Worm (Caenorhabditis elegans) whole organism, young adult: ENCODE measurements around the gene unc-70.
A peak's percentile ranks its signal among the peaks of the same experiment; 100 is the strongest.

Experiments
- B0336.3 ChIP-seq: fragments of 200-800 bp; sonication (Bioruptor generic); IDR thresholded peaks from 2 replicates; pipeline ENCODE4 v1.3.6; 2022; ENCODE audit warnings: missing genetic modification characterization, missing compliant biosample characterization
- C06A6.2 ChIP-seq: fragments of 200-800 bp; sonication (Bioruptor generic); conservative IDR thresholded peaks from 2 replicates; pipeline ENCODE4 v1.3.6; 2022; ENCODE audit warnings: missing genetic modification characterization, missing compliant biosample characterization
- F33H1.4 ChIP-seq: fragments of 200-800 bp; sonication (Bioruptor generic); IDR thresholded peaks from 2 replicates; pipeline ENCODE4 v1.3.6; 2022; ENCODE audit warnings: missing genetic modification reagents, missing genetic modification characterization, missing compliant biosample characterization
- F37B4.10 ChIP-seq: fragments of 200-800 bp; sonication (Bioruptor generic); IDR thresholded peaks from 2 replicates; pipeline ENCODE4 v1.3.6; 2022; ENCODE audit warnings: missing genetic modification characterization, missing compliant biosample characterization
- F55B11.4 ChIP-seq: sonication (generic microtip); optimal IDR thresholded peaks from 2 replicates; lab custom pipeline; 2016; ENCODE audit warnings: missing compliant biosample characterization, missing genetic modification characterization, borderline replicate concordance; ENCODE audit not compliant: insufficient read depth
- T26A5.8 ChIP-seq: sonication (generic microtip); optimal IDR thresholded peaks from 2 replicates; lab custom pipeline; 2016; ENCODE audit warnings: missing genetic modification characterization, missing compliant biosample characterization
- Y53F4B.3 ChIP-seq: fragments of 200-800 bp; sonication (Bioruptor generic); IDR thresholded peaks from 2 replicates; pipeline ENCODE4 v1.3.6; 2022; ENCODE audit warnings: missing genetic modification reagents, missing genetic modification characterization, missing compliant biosample characterization
- Y56A3A.18 ChIP-seq: fragments of 200-800 bp; sonication (Bioruptor generic); IDR thresholded peaks from 2 replicates; pipeline ENCODE4 v1.3.6; 2022; ENCODE audit warnings: missing genetic modification reagents, missing genetic modification characterization, missing compliant biosample characterization
- Y79H2A.3 ChIP-seq: fragments of 200-800 bp; sonication (Bioruptor generic); conservative IDR thresholded peaks from 2 replicates; pipeline ENCODE4 v1.3.6; 2022; ENCODE audit warnings: missing genetic modification reagents, missing genetic modification characterization, missing compliant biosample characterization
- ama-1 ChIP-seq, 3 experiments: fragments of 150-350 bp in 1 of 3; sonication (generic microtip) in 2 of 3; optimal IDR thresholded peaks; 2 replicates each; lab custom pipeline; 2014 to 2018; ENCODE audit warnings: missing biosample characterization in 2 of 3, missing genetic modification characterization in 2 of 3, missing genetic modification reagents in 2 of 3
- aptf-2 ChIP-seq: fragments of 200-800 bp; sonication (Bioruptor generic); conservative IDR thresholded peaks from 2 replicates; pipeline ENCODE4 v1.3.6; 2022; ENCODE audit warnings: missing genetic modification reagents, missing genetic modification characterization, missing compliant biosample characterization
- aptf-3 ChIP-seq: fragments of 200-800 bp; sonication (Bioruptor generic); IDR thresholded peaks from 2 replicates; pipeline ENCODE4 v1.3.6; 2022; ENCODE audit warnings: missing genetic modification characterization, missing compliant biosample characterization
- attf-3 ChIP-seq: fragments of 200-800 bp; sonication (Bioruptor generic); conservative IDR thresholded peaks from 2 replicates; pipeline ENCODE4 v1.3.6; 2022; ENCODE audit warnings: missing genetic modification reagents, missing genetic modification characterization, missing compliant biosample characterization
- attf-6 ChIP-seq: fragments of 200-800 bp; sonication (Bioruptor generic); IDR thresholded peaks from 2 replicates; pipeline ENCODE4 v1.3.6; 2022; ENCODE audit warnings: missing genetic modification reagents, missing genetic modification characterization, missing compliant biosample characterization
- ccch-3 ChIP-seq: fragments of 200-800 bp; sonication (Bioruptor generic); optimal IDR thresholded peaks from 2 replicates; lab custom pipeline; 2018; ENCODE audit warnings: mild to moderate bottlenecking, missing genetic modification characterization, missing compliant biosample characterization
- cebp-1 ChIP-seq, 2 experiments: fragments of 200-800 bp in 1 of 2; sonication (Bioruptor generic) in 1 of 2; sonication (generic microtip) in 1 of 2; IDR thresholded peaks in 1 of 2; optimal IDR thresholded peaks in 1 of 2; 2 replicates each; pipeline versions ENCODE4 v1.3.6 to Lab custom; 2017 to 2022; ENCODE audit warnings: missing compliant biosample characterization in 2 of 2, missing genetic modification characterization in 2 of 2, mild to moderate bottlenecking in 1 of 2, missing genetic modification reagents in 1 of 2, moderate library complexity in 1 of 2
- ceh-27 ChIP-seq: fragments of 200-800 bp; sonication (Bioruptor generic); optimal IDR thresholded peaks from 2 replicates; lab custom pipeline; 2018; ENCODE audit warnings: mild to moderate bottlenecking, missing genetic modification characterization, moderate library complexity, missing compliant biosample characterization
- ceh-58 ChIP-seq: fragments of 200-800 bp; sonication (Bioruptor generic); IDR thresholded peaks from 2 replicates; pipeline ENCODE4 v1.3.6; 2022; ENCODE audit warnings: missing genetic modification characterization, missing compliant biosample characterization
- ceh-79 ChIP-seq: sonication (generic microtip); optimal IDR thresholded peaks from 2 replicates; lab custom pipeline; 2017; ENCODE audit warnings: mild to moderate bottlenecking, missing genetic modification characterization, missing compliant biosample characterization
- chd-7 ChIP-seq: sonication (generic microtip); optimal IDR thresholded peaks from 2 replicates; lab custom pipeline; 2016; ENCODE audit warnings: mild to moderate bottlenecking, missing genetic modification characterization, moderate library complexity, missing compliant biosample characterization
- die-1 ChIP-seq: sonication (generic microtip); optimal IDR thresholded peaks from 2 replicates; lab custom pipeline; 2016; ENCODE audit warnings: missing genotype, mild to moderate bottlenecking, missing genetic modification characterization, missing compliant biosample characterization
- dpff-1 ChIP-seq: sonication (generic microtip); optimal IDR thresholded peaks from 2 replicates; lab custom pipeline; 2017; ENCODE audit warnings: mild to moderate bottlenecking, missing genetic modification characterization, missing compliant biosample characterization
- hlh-12 ChIP-seq: sonication (generic microtip); optimal IDR thresholded peaks from 2 replicates; lab custom pipeline; 2016; ENCODE audit warnings: missing genetic modification characterization, missing compliant biosample characterization
- hlh-26 ChIP-seq: fragments of 200-800 bp; sonication (Bioruptor generic); conservative IDR thresholded peaks from 2 replicates; pipeline ENCODE4 v1.3.6; 2022; ENCODE audit warnings: missing genetic modification reagents, missing genetic modification characterization, missing compliant biosample characterization
- hmg-20 ChIP-seq: fragments of 200-800 bp; sonication (Bioruptor generic); IDR thresholded peaks from 2 replicates; pipeline ENCODE4 v1.3.6; 2022; ENCODE audit warnings: missing genetic modification reagents, missing genetic modification characterization, missing compliant biosample characterization
- hsf-1 ChIP-seq: fragments of 200-800 bp; sonication (Bioruptor generic); IDR thresholded peaks from 2 replicates; pipeline ENCODE4 v1.3.6; 2022; ENCODE audit warnings: missing genetic modification reagents, missing genetic modification characterization, missing compliant biosample characterization
- let-607 ChIP-seq, 2 experiments: fragments of 200-800 bp in 1 of 2; sonication (Bioruptor generic) in 1 of 2; sonication (generic microtip) in 1 of 2; optimal IDR thresholded peaks; 2 replicates each; lab custom pipeline; 2016 to 2018; ENCODE audit warnings: mild to moderate bottlenecking in 2 of 2, missing compliant biosample characterization in 2 of 2, missing genetic modification characterization in 2 of 2, moderate library complexity in 2 of 2, missing genotype in 1 of 2
- lin-35 ChIP-seq, 3 experiments: fragments of 150-350 bp in 2 of 3; sonication (generic microtip) in 1 of 3; optimal IDR thresholded peaks; 2 replicates each; lab custom pipeline; 2014 to 2018; ENCODE audit warnings: missing biosample characterization in 3 of 3, missing genetic modification characterization in 3 of 3, missing genetic modification reagents in 3 of 3
- lin-40 ChIP-seq: sonication (generic microtip); optimal IDR thresholded peaks from 2 replicates; lab custom pipeline; 2016; ENCODE audit warnings: missing genetic modification characterization, mild to moderate bottlenecking, missing compliant biosample characterization, missing genotype, missing genetic modification reagents
- lir-1 ChIP-seq: fragments of 200-800 bp; sonication (Bioruptor generic); conservative IDR thresholded peaks from 2 replicates; pipeline ENCODE4 v1.3.6; 2022; ENCODE audit warnings: missing genetic modification reagents, missing genetic modification characterization, missing compliant biosample characterization
- lsl-1 ChIP-seq: fragments of 200-800 bp; sonication (Bioruptor generic); optimal IDR thresholded peaks from 2 replicates; lab custom pipeline; 2018; ENCODE audit warnings: mild to moderate bottlenecking, missing genetic modification characterization, moderate library complexity, missing compliant biosample characterization
- mes-4 ChIP-seq: sonication (generic microtip); optimal IDR thresholded peaks from 2 replicates; lab custom pipeline; 2016; ENCODE audit warnings: missing genotype, missing genetic modification characterization, missing compliant biosample characterization
- nfya-1 ChIP-seq: sonication (generic microtip); optimal IDR thresholded peaks from 2 replicates; lab custom pipeline; 2017; ENCODE audit warnings: antibody characterized with exemption, missing compliant biosample characterization, missing genetic modification characterization, borderline replicate concordance; ENCODE audit not compliant: insufficient read depth
- nhr-179 ChIP-seq: sonication (generic microtip); optimal IDR thresholded peaks from 2 replicates; lab custom pipeline; 2016; ENCODE audit warnings: mild to moderate bottlenecking, missing genetic modification characterization, missing compliant biosample characterization
- nhr-80 ChIP-seq: sonication (generic microtip); optimal IDR thresholded peaks from 2 replicates; lab custom pipeline; 2016; ENCODE audit warnings: missing genetic modification characterization, missing compliant biosample characterization
- rec-8 ChIP-seq, 2 experiments: sonication (generic microtip); optimal IDR thresholded peaks; 2 replicates each; lab custom pipeline; 2016; ENCODE audit warnings: mild to moderate bottlenecking in 2 of 2, missing genetic modification characterization in 2 of 2, missing genetic modification reagents in 2 of 2, missing genotype in 2 of 2, missing biosample characterization in 1 of 2, missing compliant biosample characterization in 1 of 2, moderate library complexity in 1 of 2
- rpc-1 ChIP-seq, 2 experiments: fragments of 150-350 bp in 1 of 2; sonication (generic microtip) in 1 of 2; optimal IDR thresholded peaks; 2 replicates each; lab custom pipeline; 2014 to 2018; ENCODE audit warnings: missing biosample characterization in 1 of 2, missing genetic modification characterization in 1 of 2, missing genetic modification reagents in 1 of 2, missing genotype in 1 of 2
- snpc-4 ChIP-seq, 5 experiments: fragments of 150-350 bp in 1 of 5; sonication (generic microtip) in 4 of 5; optimal IDR thresholded peaks; 2 replicates each; lab custom pipeline; 2014 to 2018; ENCODE audit warnings: missing genetic modification characterization in 5 of 5, missing biosample characterization in 3 of 5, antibody characterized with exemption in 2 of 5, mild to moderate bottlenecking in 2 of 5, missing compliant biosample characterization in 2 of 5, missing genotype in 2 of 5, moderate library complexity in 2 of 5, missing genetic modification reagents in 1 of 5
- sptf-2 ChIP-seq: fragments of 200-800 bp; sonication (Bioruptor generic); optimal IDR thresholded peaks from 2 replicates; lab custom pipeline; 2018; ENCODE audit warnings: mild to moderate bottlenecking, missing genetic modification characterization, missing compliant biosample characterization
- tbp1 ChIP-seq: fragments of 200-800 bp; sonication (Bioruptor generic); optimal IDR thresholded peaks from 2 replicates; lab custom pipeline; 2018; ENCODE audit warnings: mild to moderate bottlenecking, missing genetic modification characterization, missing compliant biosample characterization
- tlf-1 ChIP-seq: fragments of 200-800 bp; sonication (Bioruptor generic); optimal IDR thresholded peaks from 2 replicates; lab custom pipeline; 2018; ENCODE audit warnings: mild to moderate bottlenecking, missing genetic modification characterization, missing compliant biosample characterization
- zfh-2 ChIP-seq: fragments of 200-800 bp; sonication (Bioruptor generic); conservative IDR thresholded peaks from 2 replicates; pipeline ENCODE4 v1.3.6; 2022; ENCODE audit warnings: missing genetic modification reagents, missing genetic modification characterization, missing compliant biosample characterization
- zim-3 ChIP-seq: sonication (generic microtip); optimal IDR thresholded peaks from 2 replicates; lab custom pipeline; 2017; ENCODE audit warnings: mild to moderate bottlenecking, missing genetic modification characterization, moderate library complexity, missing compliant biosample characterization
- ztf-18 ChIP-seq: sonication (generic microtip); optimal IDR thresholded peaks from 2 replicates; lab custom pipeline; 2016; ENCODE audit warnings: missing genotype, mild to moderate bottlenecking, missing genetic modification characterization, missing compliant biosample characterization
- ztf-22 ChIP-seq: fragments of 200-800 bp; sonication (Bioruptor generic); optimal IDR thresholded peaks from 2 replicates; lab custom pipeline; 2018; ENCODE audit warnings: mild to moderate bottlenecking, missing genetic modification characterization, moderate library complexity, missing compliant biosample characterization
- ztf-28 ChIP-seq: fragments of 200-800 bp; sonication (Bioruptor generic); IDR thresholded peaks from 2 replicates; pipeline ENCODE4 v1.3.6; 2022; ENCODE audit warnings: missing genetic modification reagents, missing genetic modification characterization, missing compliant biosample characterization
- ztf-6 ChIP-seq: fragments of 200-800 bp; sonication (Bioruptor generic); IDR thresholded peaks from 2 replicates; pipeline ENCODE4 v1.3.6; 2022; ENCODE audit warnings: missing genetic modification reagents, missing genetic modification characterization, missing compliant biosample characterization

The unc-70 gene

DNA sequence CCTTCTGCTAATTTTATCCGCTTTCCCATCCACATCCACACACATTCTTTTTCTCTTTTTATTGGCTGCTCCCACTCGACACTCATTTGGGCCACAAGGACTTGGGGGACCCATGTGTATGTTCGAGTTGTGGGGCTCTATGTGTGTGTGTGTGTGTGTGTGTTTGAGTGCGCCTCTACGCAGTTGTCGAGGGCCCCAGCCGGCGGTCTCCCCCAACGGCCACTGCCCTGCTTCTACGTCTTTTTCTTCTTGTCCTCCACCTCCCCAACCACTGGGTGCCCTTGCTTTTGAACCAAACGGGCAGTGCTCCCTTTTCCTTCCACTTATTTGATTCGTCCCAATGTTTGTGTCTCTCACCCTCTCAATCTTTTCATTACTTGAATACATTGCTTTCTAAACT is 515 bp upstream of the unc-70 start:
- TF ChIP-seq sptf-2 (GFP tag; lab: Kevin White, UChicago) (no peak), chd-7 (tag; lab: Kevin White, UChicago) (no peak), ztf-28 (GFP tag; lab: Robert Waterston, UW) (no peak), let-607 (tag; optimal IDR thresholded peaks at IDR 0.05; lab: Kevin White, UChicago) (no peak), Y56A3A.18 (GFP tag; lab: Robert Waterston, UW) (no peak), ztf-18 (tag; lab: Kevin White, UChicago) (no peak), ceh-58 (GFP tag; lab: Robert Waterston, UW) (no peak), ceh-27 (GFP tag; lab: Kevin White, UChicago) (peak; percentile 66), die-1 (no peak), nfya-1 (tag; lab: Kevin White, UChicago) (no peak), Y79H2A.3 (GFP tag; lab: Robert Waterston, UW) (no peak), aptf-2 (GFP tag; lab: Robert Waterston, UW) (no peak), hlh-26 (GFP tag; lab: Robert Waterston, UW) (no peak), zim-3 (tag; lab: Kevin White, UChicago) (no peak), lin-40 (tag; lab: Kevin White, UChicago) (no peak), snpc-4 (GFP tag; optimal IDR thresholded peaks at IDR 0.05; lab: Kevin White, UChicago) (no peak), snpc-4 (tag; optimal IDR thresholded peaks at IDR 0.05; lab: Kevin White, UChicago) (no peak), cebp-1 (GFP tag; IDR thresholded peaks at IDR 0.05; lab: Robert Waterston, UW) (no peak), cebp-1 (tag; optimal IDR thresholded peaks at IDR 0.05; lab: Kevin White, UChicago) (peak; percentile 35), rpc-1 (optimal IDR thresholded peaks at IDR 0.05; lab: Kevin White, UChicago) (no peak), rpc-1 (tag; optimal IDR thresholded peaks at IDR 0.05; lab: Kevin White, UChicago) (no peak), C06A6.2 (GFP tag; lab: Robert Waterston, UW) (no peak), nhr-179 (no peak), F33H1.4 (GFP tag; lab: Robert Waterston, UW) (no peak), ceh-79 (tag; lab: Kevin White, UChicago) (peak; percentile 9), nhr-80 (tag; lab: Kevin White, UChicago) (no peak), lin-35 (GFP tag; optimal IDR thresholded peaks at IDR 0.05; lab: Kevin White, UChicago) (no peak), attf-6 (no peak), ztf-6 (GFP tag; lab: Robert Waterston, UW) (no peak), ama-1 (optimal IDR thresholded peaks at IDR 0.05; lab: Kevin White, UChicago) (no peak), ama-1 (GFP tag; optimal IDR thresholded peaks at IDR 0.05; lab: Kevin White, UChicago) (no peak), attf-3 (GFP tag; lab: Robert Waterston, UW) (no peak), mes-4 (no peak), lsl-1 (GFP tag; lab: Kevin White, UChicago) (no peak), rec-8 (tag; optimal IDR thresholded peaks at IDR 0.05; lab: Kevin White, UChicago) (no peak), hlh-12 (tag; lab: Kevin White, UChicago) (no peak), Y53F4B.3 (GFP tag; lab: Robert Waterston, UW) (no peak), tlf-1 (no peak), hsf-1 (no peak), zfh-2 (GFP tag; lab: Robert Waterston, UW) (peak; percentile 82), lir-1 (GFP tag; lab: Robert Waterston, UW) (no peak), dpff-1 (no peak), hmg-20 (GFP tag; lab: Robert Waterston, UW) (no peak), F37B4.10 (GFP tag; lab: Robert Waterston, UW) (0 out of 2 replicates have a peak, but pooled peaks have one; percentile 18), ztf-22 (GFP tag; lab: Kevin White, UChicago) (no peak), aptf-3 (GFP tag; lab: Robert Waterston, UW) (no peak), ccch-3 (GFP tag; lab: Kevin White, UChicago) (no peak), F55B11.4 (tag; lab: Kevin White, UChicago) (no peak), B0336.3 (no peak), tbp1 (GFP tag; lab: Kevin White, UChicago) (no peak), T26A5.8 (tag; lab: Kevin White, UChicago) (no peak)
